Fruit fly (Drosophila melanogaster): ENCODE results near the gene Vha26.
A peak's percentile ranks its signal among the peaks of the same experiment; 100 is the strongest.

The Vha26 gene

dm6 chr3R:5550452-5550851 lies 41.1 kb upstream of the Vha26 start (continued):
- TF ChIP-seq Vsx1 (GFP tag; optimal IDR thresholded peaks at IDR 0.05) (no peak), CG12391 (tag; optimal IDR thresholded peaks at IDR 0.05) (no peak), E2f2 (GFP tag; IDR thresholded peaks at IDR 0.05) (peak; percentile 96), Hr78 (GFP tag; optimal IDR thresholded peaks at IDR 0.05) (no peak), CG17385 (GFP tag; optimal IDR thresholded peaks at IDR 0.05) (no peak), CG13287 (GFP tag; IDR thresholded peaks at IDR 0.05; ENCODE audit: partially characterized antibody) (peak; percentile 78), jigr1 (GFP tag; IDR thresholded peaks at IDR 0.05) (no peak), caup (GFP tag; optimal IDR thresholded peaks at IDR 0.05; ENCODE audit: severe bottlenecking) (no peak), CG13123 (GFP tag; optimal IDR thresholded peaks at IDR 0.05) (no peak), Hr51 (GFP tag; optimal IDR thresholded peaks at IDR 0.05) (no peak), CG15269 (tag; optimal IDR thresholded peaks at IDR 0.05) (no peak), kay (GFP tag; optimal IDR thresholded peaks at IDR 0.05) (no peak), dan (GFP tag; IDR thresholded peaks at IDR 0.05) (no peak), bab2 (GFP tag; optimal IDR thresholded peaks at IDR 0.05) (no peak), pita (GFP tag; optimal IDR thresholded peaks at IDR 0.05) (no peak), ato (GFP tag; IDR thresholded peaks at IDR 0.05; ENCODE audit: partially characterized antibody) (peak; percentile 56), CG8089 (GFP tag; optimal IDR thresholded peaks at IDR 0.05) (no peak), CrebB (tag; optimal IDR thresholded peaks at IDR 0.05) (no peak), ems (GFP tag; optimal IDR thresholded peaks at IDR 0.05) (no peak), btn (GFP tag; optimal IDR thresholded peaks at IDR 0.05) (no peak), cad (GFP tag; optimal IDR thresholded peaks at IDR 0.05) (no peak), CG3407 (GFP tag; optimal IDR thresholded peaks at IDR 0.05) (no peak), bcd (GFP tag; optimal IDR thresholded peaks at IDR 0.05) (no peak), TFAM (GFP tag; optimal IDR thresholded peaks at IDR 0.05) (no peak), Dll (GFP tag; IDR thresholded peaks at IDR 0.05; ENCODE audit: partially characterized antibody) (peak; percentile 72), Bteb2 (GFP tag; optimal IDR thresholded peaks at IDR 0.05) (no peak), CG9797 (GFP tag; optimal IDR thresholded peaks at IDR 0.05) (peak; percentile 35), CG34224 (GFP tag; IDR thresholded peaks at IDR 0.05; ENCODE audit: partially characterized antibody) (peak; percentile 69), CG11560 (tag; IDR thresholded peaks at IDR 0.05) (0 out of 3 replicates have a peak, but pooled peaks have one; percentile 42), gcm (GFP tag; optimal IDR thresholded peaks at IDR 0.05) (no peak), pros (GFP tag; optimal IDR thresholded peaks at IDR 0.05) (no peak), scrt (GFP tag; optimal IDR thresholded peaks at IDR 0.05) (no peak), gem (tag; optimal IDR thresholded peaks at IDR 0.05) (no peak), CG13775 (GFP tag; optimal IDR thresholded peaks at IDR 0.05) (no peak), CG8924 (tag; optimal IDR thresholded peaks at IDR 0.05) (no peak), Hsf (GFP tag; optimal IDR thresholded peaks at IDR 0.05) (no peak), Ets97D (GFP tag; optimal IDR thresholded peaks at IDR 0.05) (no peak), Bgb (GFP tag; IDR thresholded peaks at IDR 0.05; ENCODE audit: partially characterized antibody) (peak; percentile 82), pzg (GFP tag; optimal IDR thresholded peaks at IDR 0.05) (peak; percentile 72), CG2875 (GFP tag; optimal IDR thresholded peaks at IDR 0.05) (no peak), Pdp1 (GFP tag; optimal IDR thresholded peaks at IDR 0.05) (no peak), Side (GFP tag; optimal IDR thresholded peaks at IDR 0.05) (no peak), CG43689 (GFP tag; IDR thresholded peaks at IDR 0.05) (no peak), CG31388 (GFP tag; optimal IDR thresholded peaks at IDR 0.05) (no peak), br (optimal IDR thresholded peaks at IDR 0.05) (no peak), vnd (GFP tag; IDR thresholded peaks at IDR 0.05; ENCODE audit: partially characterized antibody) (no peak; the same call in 2 of the 3 replicates), Lpt (GFP tag; optimal IDR thresholded peaks at IDR 0.05) (no peak), Sox102F (GFP tag; optimal IDR thresholded peaks at IDR 0.05) (no peak), CG18619 (GFP tag; optimal IDR thresholded peaks at IDR 0.05) (no peak), Sin3A (optimal IDR thresholded peaks at IDR 0.05) (peak; percentile 16), gce (GFP tag; IDR thresholded peaks at IDR 0.05) (no peak)

All from whole organism, embryonic.